Fruit fly (Drosophila melanogaster): ENCODE data around the gene CG2926.

CG2926 gene

dm6 chr3R:5624115-5624878 lies 36.1 kb upstream of the CG2926 start, which contains the start of the genes Dph4, Spec2 and RpL13A (continued):
- peak; percentile 92 for TF ChIP-seq Bteb2 (GFP tag; optimal IDR thresholded peaks at IDR 0.05)
- TF ChIP-seq CG15479 (GFP tag; optimal IDR thresholded peaks at IDR 0.05), result peak; percentile 82
- peak; percentile 92 for TF ChIP-seq Asciz (GFP tag; optimal IDR thresholded peaks at IDR 0.05)
- no peak for TF ChIP-seq C15 (GFP tag; IDR thresholded peaks at IDR 0.05)
- TF ChIP-seq CG14965 (GFP tag; optimal IDR thresholded peaks at IDR 0.05; ENCODE audit: borderline replicate concordance), result peak; percentile 83
- TF ChIP-seq lola (GFP tag; optimal IDR thresholded peaks at IDR 0.05), result peak in 1 of 3 experiments; percentile 70
- peak; percentile 49; the same call in 1 of the 2 replicates for TF ChIP-seq CG6272 (GFP tag; IDR thresholded peaks at IDR 0.05)
- TF ChIP-seq CG3995 (GFP tag; optimal IDR thresholded peaks at IDR 0.05), result peak; percentile 83
- no peak for TF ChIP-seq CG10366 (GFP tag; IDR thresholded peaks at IDR 0.05)
- peak; percentile 78 for TF ChIP-seq NC2α (GFP tag; optimal IDR thresholded peaks at IDR 0.05)
- peak; percentile 78 for TF ChIP-seq CG30020 (tag; optimal IDR thresholded peaks at IDR 0.05)
- peak; percentile 97 for TF ChIP-seq CG6765 (GFP tag; optimal IDR thresholded peaks at IDR 0.05)
- peak; percentile 96 for TF ChIP-seq CG3281 (GFP tag; optimal IDR thresholded peaks at IDR 0.05)
- no peak for TF ChIP-seq so (GFP tag; IDR thresholded peaks at IDR 0.05)
- no peak for TF ChIP-seq CG2129 (GFP tag; IDR thresholded peaks at IDR 0.05; ENCODE audit: partially characterized antibody)
- peak; percentile 79 for TF ChIP-seq CG10979 (tag; optimal IDR thresholded peaks at IDR 0.05)
- no peak for TF ChIP-seq CG13287 (GFP tag; IDR thresholded peaks at IDR 0.05; ENCODE audit: partially characterized antibody)
- TF ChIP-seq cato (GFP tag; optimal IDR thresholded peaks at IDR 0.05; ENCODE audit: borderline replicate concordance), result peak; percentile 76
- peak; percentile 91 for TF ChIP-seq gro (GFP tag; optimal IDR thresholded peaks at IDR 0.05)
- peak; percentile 87 for TF ChIP-seq CG3838 (GFP tag; optimal IDR thresholded peaks at IDR 0.05)
- TF ChIP-seq CG3726 (GFP tag; IDR thresholded peaks at IDR 0.05), result no peak
- peak; percentile 93 for TF ChIP-seq her (GFP tag; optimal IDR thresholded peaks at IDR 0.05)
- TF ChIP-seq CG7372 (GFP tag; IDR thresholded peaks at IDR 0.05), result no peak
- peak; percentile 87 for TF ChIP-seq CG10147 (GFP tag; optimal IDR thresholded peaks at IDR 0.05)
- peak; percentile 96 for TF ChIP-seq Fer1 (GFP tag; optimal IDR thresholded peaks at IDR 0.05)
- TF ChIP-seq BEAF-32 (GFP tag; optimal IDR thresholded peaks at IDR 0.05), result peak; percentile 99
- peak; percentile 77 to 94 for TF ChIP-seq chif (GFP tag; optimal IDR thresholded peaks at IDR 0.05)
- TF ChIP-seq CG30403 (GFP tag; optimal IDR thresholded peaks at IDR 0.05), result peak; percentile 83
- TF ChIP-seq bcd (GFP tag; optimal IDR thresholded peaks at IDR 0.05), result peak; percentile 96
- TF ChIP-seq Fer3 (tag; optimal IDR thresholded peaks at IDR 0.05), result peak; percentile 92
- TF ChIP-seq CG16863 (GFP tag; optimal IDR thresholded peaks at IDR 0.05), result peak; percentile 86
- no peak for TF ChIP-seq CG2889 (GFP tag; IDR thresholded peaks at IDR 0.05)
- TF ChIP-seq insv (GFP tag; optimal IDR thresholded peaks at IDR 0.05), result peak in 1 of 2 experiments; percentile 85
- TF ChIP-seq CG18599 (GFP tag; optimal IDR thresholded peaks at IDR 0.05), result peak; percentile 95
- TF ChIP-seq Camta (GFP tag; optimal IDR thresholded peaks at IDR 0.05), result peak; percentile 94
- no peak for TF ChIP-seq CG6175 (GFP tag; IDR thresholded peaks at IDR 0.05)
- TF ChIP-seq CG13123 (GFP tag; optimal IDR thresholded peaks at IDR 0.05), result peak; percentile 85
- peak; percentile 85 for TF ChIP-seq CG17802 (tag; optimal IDR thresholded peaks at IDR 0.05)
- peak; percentile 100 for TF ChIP-seq CG2116 (GFP tag; optimal IDR thresholded peaks at IDR 0.05)
- peak; percentile 50 for TF ChIP-seq CG15696 (tag; optimal IDR thresholded peaks at IDR 0.05)
- peak; percentile 82 for TF ChIP-seq bigmax (GFP tag; optimal IDR thresholded peaks at IDR 0.05)
- peak; percentile 69 for TF ChIP-seq Dp (GFP tag; optimal IDR thresholded peaks at IDR 0.05)
- TF ChIP-seq Dfd (GFP tag; optimal IDR thresholded peaks at IDR 0.05), result no peak
- peak; percentile 98 for TF ChIP-seq caup (GFP tag; optimal IDR thresholded peaks at IDR 0.05; ENCODE audit: severe bottlenecking)
- peak; percentile 95 for TF ChIP-seq CHES-1-like (GFP tag; optimal IDR thresholded peaks at IDR 0.05)
- TF ChIP-seq CG13624 (GFP tag; optimal IDR thresholded peaks at IDR 0.05), result peak; percentile 95
- peak; percentile 86 for TF ChIP-seq Six4 (GFP tag; optimal IDR thresholded peaks at IDR 0.05)
- TF ChIP-seq ab (GFP tag; optimal IDR thresholded peaks at IDR 0.05), result peak; percentile 16
